Worm (Caenorhabditis elegans) whole organism, L1 larva: ENCODE data around the gene col-84.

Experiments
- ceh-63 ChIP-seq: fragments of 200-800 bp; sonication (Bioruptor generic); optimal IDR thresholded peaks from 2 replicates; lab custom pipeline; 2018; ENCODE audit warnings: mild to moderate bottlenecking, missing genetic modification characterization, missing compliant biosample characterization
- lsy-2 ChIP-seq, 2 experiments: fragments of 150-350 bp; optimal IDR thresholded peaks; 2 replicates each; lab custom pipeline; 2014; ENCODE audit warnings: missing biosample characterization in 2 of 2, missing genetic modification characterization in 2 of 2
- rnt-1 ChIP-seq: sonication (generic microtip); optimal IDR thresholded peaks from 2 replicates; lab custom pipeline; 2016; ENCODE audit warnings: mild to moderate bottlenecking, missing genetic modification characterization, moderate library complexity, missing compliant biosample characterization
- xbp-1 ChIP-seq: sonication (generic microtip); optimal IDR thresholded peaks from 2 replicates; lab custom pipeline; 2016; ENCODE audit warnings: missing genetic modification characterization, missing compliant biosample characterization

DNA sequence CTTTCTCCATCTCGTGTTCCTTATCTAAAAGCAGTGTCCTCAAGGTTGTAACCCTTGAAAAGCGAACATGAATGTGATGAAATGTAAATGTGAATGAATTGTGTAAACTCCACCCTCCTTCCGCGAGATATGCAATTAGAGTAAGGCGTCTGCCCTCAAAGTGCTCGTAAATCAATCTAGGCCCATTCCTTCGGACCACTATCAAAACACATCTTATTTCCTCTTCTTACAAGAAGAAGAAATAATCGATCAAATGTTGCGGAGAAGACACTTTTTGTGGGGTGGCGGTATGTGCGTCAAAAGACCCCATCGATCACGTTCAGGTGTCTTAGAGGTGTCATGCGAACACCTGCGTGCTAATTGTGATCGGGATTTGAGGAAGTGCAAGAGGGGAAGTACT lies 33.9 kb downstream of the col-84 start:
- no peak for TF ChIP-seq lsy-2 (tag; optimal IDR thresholded peaks at IDR 0.05; lab: Kevin White, UChicago)
- no peak for TF ChIP-seq xbp-1
- TF ChIP-seq rnt-1 (tag; lab: Kevin White, UChicago): no peak
- TF ChIP-seq ceh-63: no peak
